Fruit fly (Drosophila melanogaster) Kc167 (cell line): ENCODE data around the gene CG32023.

ENCODE experiments used
- Myc ChIP-seq: fragments of >200 bp; optimal IDR thresholded peaks from 2 replicates; lab custom pipeline; 2017; ENCODE audit warnings: missing external identifiers
- Sin3A ChIP-seq: fragments of >200 bp; optimal IDR thresholded peaks from 2 replicates; lab custom pipeline; 2018; ENCODE audit warnings: missing external identifiers
- h ChIP-seq: fragments of >200 bp; optimal IDR thresholded peaks from 3 replicates; lab custom pipeline; 2018; ENCODE audit warnings: missing external identifiers
- insv ChIP-seq: fragments of >200 bp; optimal IDR thresholded peaks from 3 replicates; lab custom pipeline; 2018; ENCODE audit warnings: missing external identifiers
- psq ChIP-seq: fragments of >200 bp; optimal IDR thresholded peaks from 2 replicates; lab custom pipeline; 2017; ENCODE audit warnings: missing external identifiers
- ttk ChIP-seq: sonication (Bioruptor generic); optimal IDR thresholded peaks from 2 replicates; lab custom pipeline; 2017; ENCODE audit warnings: missing external identifiers

- no peak for TF ChIP-seq psq
- no peak for TF ChIP-seq Myc (lab: Kevin White, UChicago)
- TF ChIP-seq insv (lab: Kevin White, UChicago), result no peak
- no peak for TF ChIP-seq h (lab: Kevin White, UChicago)
- TF ChIP-seq Sin3A (lab: Kevin White, UChicago), result no peak
- TF ChIP-seq ttk (lab: Kevin White, UChicago), result no peak
Observed at dm6 chr3L:8827133-8827867, 23.3 kb upstream of the CG32023 start, which contains the start of gene dally.
